Worm (Caenorhabditis elegans) whole organism, young adult: ENCODE measurements around the gene M02H5.8.

Experiments used
- F39B2.1 ChIP-seq: fragments of 200-800 bp; sonication (Bioruptor generic); IDR thresholded peaks from 2 replicates; pipeline ENCODE4 v1.3.6; 2022; ENCODE audit warnings: missing genetic modification reagents, missing genetic modification characterization, missing compliant biosample characterization
- F57A8.1 ChIP-seq: fragments of 200-800 bp; sonication (Bioruptor generic); optimal IDR thresholded peaks from 2 replicates; lab custom pipeline; 2018; ENCODE audit warnings: mild to moderate bottlenecking, missing genetic modification characterization, moderate library complexity, missing compliant biosample characterization
- T26A5.8 ChIP-seq: sonication (generic microtip); optimal IDR thresholded peaks from 2 replicates; lab custom pipeline; 2016; ENCODE audit warnings: missing genetic modification characterization, missing compliant biosample characterization
- Y56A3A.18 ChIP-seq: fragments of 200-800 bp; sonication (Bioruptor generic); IDR thresholded peaks from 2 replicates; pipeline ENCODE4 v1.3.6; 2022; ENCODE audit warnings: missing genetic modification reagents, missing genetic modification characterization, missing compliant biosample characterization
- akir-1 ChIP-seq: fragments of 200-800 bp; sonication (Bioruptor generic); optimal IDR thresholded peaks from 2 replicates; lab custom pipeline; 2018; ENCODE audit warnings: mild to moderate bottlenecking, missing genetic modification characterization, moderate library complexity, missing compliant biosample characterization
- ama-1 ChIP-seq, 3 experiments: fragments of 150-350 bp in 1 of 3; sonication (generic microtip) in 2 of 3; optimal IDR thresholded peaks; 2 replicates each; lab custom pipeline; 2014 to 2018; ENCODE audit warnings: missing biosample characterization in 2 of 3, missing genetic modification characterization in 2 of 3, missing genetic modification reagents in 2 of 3
- egl-44 ChIP-seq: fragments of 200-800 bp; sonication (Bioruptor generic); IDR thresholded peaks from 2 replicates; pipeline ENCODE4 v1.3.6; 2022; ENCODE audit warnings: missing genetic modification reagents, missing genetic modification characterization, missing compliant biosample characterization
- him-1 ChIP-seq: sonication (generic microtip); optimal IDR thresholded peaks from 2 replicates; lab custom pipeline; 2016; ENCODE audit warnings: missing genotype, missing genetic modification reagents, missing genetic modification characterization, missing compliant biosample characterization
- hlh-26 ChIP-seq: fragments of 200-800 bp; sonication (Bioruptor generic); conservative IDR thresholded peaks from 2 replicates; pipeline ENCODE4 v1.3.6; 2022; ENCODE audit warnings: missing genetic modification reagents, missing genetic modification characterization, missing compliant biosample characterization
- lin-35 ChIP-seq, 3 experiments: fragments of 150-350 bp in 2 of 3; sonication (generic microtip) in 1 of 3; optimal IDR thresholded peaks; 2 replicates each; lab custom pipeline; 2014 to 2018; ENCODE audit warnings: missing biosample characterization in 3 of 3, missing genetic modification characterization in 3 of 3, missing genetic modification reagents in 3 of 3
- unc-62 ChIP-seq: fragments of 150-350 bp; optimal IDR thresholded peaks from 2 replicates; lab custom pipeline; 2014; ENCODE audit warnings: missing biosample characterization, missing genetic modification reagents, missing genetic modification characterization
- ztf-3 ChIP-seq: fragments of 200-800 bp; sonication (Bioruptor generic); optimal IDR thresholded peaks from 2 replicates; lab custom pipeline; 2018; ENCODE audit warnings: mild to moderate bottlenecking, missing genetic modification characterization, missing compliant biosample characterization

DNA sequence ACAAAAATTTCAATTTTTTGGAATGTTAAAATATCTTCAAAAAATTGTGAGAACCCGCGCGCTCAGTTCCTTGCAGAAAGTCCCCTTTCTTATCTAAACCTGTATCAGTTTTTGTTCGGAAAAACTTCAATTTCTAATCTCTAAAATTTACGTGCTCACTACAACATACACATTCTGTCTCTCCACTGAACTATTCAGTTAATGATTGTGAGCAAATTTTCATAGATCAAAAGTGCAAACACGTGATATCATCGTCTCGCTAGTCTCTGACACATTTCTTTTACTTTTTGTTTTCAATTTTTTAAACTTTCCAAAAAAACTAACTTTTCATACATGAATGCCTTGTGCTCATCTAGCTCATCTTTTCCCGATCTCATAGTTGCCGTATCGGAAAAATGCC lies 9.7 kb downstream of the M02H5.8 start, which contains the start of gene nhr-203:
- no peak for TF ChIP-seq F57A8.1 (GFP tag; lab: Kevin White, UChicago)
- TF ChIP-seq T26A5.8 (tag; lab: Kevin White, UChicago): no peak
- TF ChIP-seq ama-1 (optimal IDR thresholded peaks at IDR 0.05; lab: Kevin White, UChicago): no peak
- TF ChIP-seq ama-1 (GFP tag; optimal IDR thresholded peaks at IDR 0.05; lab: Kevin White, UChicago): no peak
- TF ChIP-seq egl-44 (GFP tag; lab: Robert Waterston, UW): no peak
- TF ChIP-seq unc-62 (GFP tag; lab: Kevin White, UChicago): no peak
- no peak for TF ChIP-seq F39B2.1 (GFP tag; lab: Robert Waterston, UW)
- TF ChIP-seq Y56A3A.18 (GFP tag; lab: Robert Waterston, UW): no peak
- no peak for TF ChIP-seq lin-35 (GFP tag; optimal IDR thresholded peaks at IDR 0.05; lab: Kevin White, UChicago)
- TF ChIP-seq ztf-3: no peak
- no peak for TF ChIP-seq akir-1 (GFP tag; lab: Kevin White, UChicago)
- no peak for TF ChIP-seq hlh-26
- TF ChIP-seq him-1: no peak
